Worm (Caenorhabditis elegans): ENCODE results near the gene srh-139.

DNA sequence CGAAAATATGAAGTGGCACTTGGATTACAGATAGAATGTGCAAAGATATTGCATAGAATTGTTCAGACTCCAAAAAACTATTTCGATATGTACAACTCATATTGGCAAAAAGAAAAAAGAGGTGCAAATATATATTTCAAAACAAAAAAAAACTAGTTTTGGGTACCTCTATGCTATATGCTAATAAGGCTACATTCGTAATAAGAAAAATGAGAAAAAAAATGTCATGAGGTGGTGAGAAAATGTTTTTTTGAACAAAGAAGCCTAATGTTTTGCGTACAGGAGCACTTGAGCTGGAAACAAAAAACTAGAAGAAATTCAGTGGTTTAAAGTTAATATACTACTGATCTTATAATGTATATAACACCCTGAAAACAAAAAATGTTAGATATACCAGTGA, 22.9 kb upstream of the srh-139 start, which contains the start of gene srh-142:
- TF ChIP-seq lsy-2 (tag; optimal IDR thresholded peaks at IDR 0.05) (no peak), ztf-4 (tag; optimal IDR thresholded peaks at IDR 0.05) (no peak), fos-1 (tag; optimal IDR thresholded peaks at IDR 0.05) (no peak), ztf-11 (tag; optimal IDR thresholded peaks at IDR 0.05) (no peak), nhr-237 (tag; optimal IDR thresholded peaks at IDR 0.05) (no peak), unc-86 (tag; optimal IDR thresholded peaks at IDR 0.05) (no peak), nhr-47 (tag; optimal IDR thresholded peaks at IDR 0.05) (no peak)

Data from whole organism, L1 larva.